Worm (Caenorhabditis elegans): Measurements from ENCODE around the gene C14A11.2.

The C14A11.2 gene

ce11 chrX:2819747-2820146 lies 16.8 kb downstream of the C14A11.2 start:
- TF ChIP-seq drap-1 (GFP tag; optimal IDR thresholded peaks at IDR 0.05) (no peak), mab-5 (tag; optimal IDR thresholded peaks at IDR 0.05) (no peak)

ce11 chrX:2820148-2820547 lies 17.2 kb downstream of the C14A11.2 start, which contains the start of gene tsp-6:
tsp-6 (plus strand) TSS chrX:2820448.
- TF ChIP-seq pha-4 (tag; optimal IDR thresholded peaks at IDR 0.05), result no peak
- TF ChIP-seq sptf-1 (tag; optimal IDR thresholded peaks at IDR 0.05), result no peak
- no peak for TF ChIP-seq blmp-1 (tag; optimal IDR thresholded peaks at IDR 0.05)
- no peak for TF ChIP-seq nhr-28 (tag; optimal IDR thresholded peaks at IDR 0.05)
- no peak for TF ChIP-seq mls-2 (tag; optimal IDR thresholded peaks at IDR 0.05)
- no peak for TF ChIP-seq elt-1 (tag; optimal IDR thresholded peaks at IDR 0.05; ENCODE audit: borderline replicate concordance, insufficient read depth)
- no peak for TF ChIP-seq zip-8 (tag; optimal IDR thresholded peaks at IDR 0.05)
- no peak for TF ChIP-seq hlh-1 (tag; optimal IDR thresholded peaks at IDR 0.05)
- no peak for TF ChIP-seq flh-1 (GFP tag; optimal IDR thresholded peaks at IDR 0.05)
- TF ChIP-seq ceh-83 (GFP tag; optimal IDR thresholded peaks at IDR 0.05), result no peak
- no peak for TF ChIP-seq elt-3 (tag; optimal IDR thresholded peaks at IDR 0.05)
- TF ChIP-seq lsy-2 (tag; optimal IDR thresholded peaks at IDR 0.05), result no peak
- no peak for TF ChIP-seq ceh-43 (GFP tag; optimal IDR thresholded peaks at IDR 0.05)
- no peak for TF ChIP-seq M03D4.4 (tag; optimal IDR thresholded peaks at IDR 0.05)
- no peak for TF ChIP-seq ces-1 (GFP tag; optimal IDR thresholded peaks at IDR 0.05)
- no peak for TF ChIP-seq nhr-76 (tag; optimal IDR thresholded peaks at IDR 0.05)
- TF ChIP-seq drap-1 (GFP tag; optimal IDR thresholded peaks at IDR 0.05), result no peak

- TF ChIP-seq mep-1 (tag; optimal IDR thresholded peaks at IDR 0.05), result no peak
- TF ChIP-seq blmp-1 (tag; optimal IDR thresholded peaks at IDR 0.05), result no peak
- no peak for TF ChIP-seq ceh-43 (GFP tag; optimal IDR thresholded peaks at IDR 0.05)
Observed at ce11 chrX:2826337-2826736, 23.4 kb downstream of the C14A11.2 start.

- TF ChIP-seq snpc-4 (tag; optimal IDR thresholded peaks at IDR 0.05), result no peak
- no peak for TF ChIP-seq lin-32 (GFP tag; optimal IDR thresholded peaks at IDR 0.05)
- TF ChIP-seq tbx-8 (GFP tag; optimal IDR thresholded peaks at IDR 0.05), result no peak
Observed at ce11 chrX:2827702-2828182, 24.8 kb downstream of the C14A11.2 start, which contains the start of gene ssr-2. ssr-2 (minus strand) TSS chrX:2827752.

- TF ChIP-seq snpc-4 (tag; optimal IDR thresholded peaks at IDR 0.05) (no peak), elt-3 (tag; optimal IDR thresholded peaks at IDR 0.05) (no peak), hlh-1 (tag; optimal IDR thresholded peaks at IDR 0.05) (no peak), unc-39 (tag; optimal IDR thresholded peaks at IDR 0.05) (no peak), sem-2 (GFP tag; optimal IDR thresholded peaks at IDR 0.05) (no peak)
Observed at ce11 chrX:2836770-2837169, 33.9 kb downstream of the C14A11.2 start.

ce11 chrX:2837477-2837876 lies 34.6 kb downstream of the C14A11.2 start:
- TF ChIP-seq unc-39 (tag; optimal IDR thresholded peaks at IDR 0.05) (no peak), blmp-1 (tag; optimal IDR thresholded peaks at IDR 0.05) (no peak), ham-2 (GFP tag; optimal IDR thresholded peaks at IDR 0.05) (no peak), elt-3 (tag; optimal IDR thresholded peaks at IDR 0.05) (no peak), drap-1 (GFP tag; optimal IDR thresholded peaks at IDR 0.05) (no peak), bed-3 (GFP tag; optimal IDR thresholded peaks at IDR 0.05) (no peak)

ce11 chrX:2838619-2839018 lies 35.7 kb downstream of the C14A11.2 start:
- no peak for TF ChIP-seq nhr-237 (tag; optimal IDR thresholded peaks at IDR 0.05)

- TF ChIP-seq nhr-2 (tag; optimal IDR thresholded peaks at IDR 0.05) (no peak), ceh-43 (GFP tag; optimal IDR thresholded peaks at IDR 0.05) (no peak), lin-13 (tag; optimal IDR thresholded peaks at IDR 0.05) (no peak), bed-3 (GFP tag; optimal IDR thresholded peaks at IDR 0.05) (no peak), nhr-28 (tag; optimal IDR thresholded peaks at IDR 0.05) (no peak), ceh-83 (GFP tag; optimal IDR thresholded peaks at IDR 0.05) (no peak), nhr-12 (tag; optimal IDR thresholded peaks at IDR 0.05) (no peak), unc-39 (tag; optimal IDR thresholded peaks at IDR 0.05) (no peak), M03D4.4 (tag; optimal IDR thresholded peaks at IDR 0.05) (no peak), sptf-1 (tag; optimal IDR thresholded peaks at IDR 0.05) (no peak), mep-1 (tag; optimal IDR thresholded peaks at IDR 0.05) (no peak), ham-2 (GFP tag; optimal IDR thresholded peaks at IDR 0.05) (no peak), cnd-1 (tag; optimal IDR thresholded peaks at IDR 0.05) (no peak), ces-1 (GFP tag; optimal IDR thresholded peaks at IDR 0.05) (no peak), ceh-39 (tag; optimal IDR thresholded peaks at IDR 0.05) (no peak), snpc-4 (tag; optimal IDR thresholded peaks at IDR 0.05) (no peak), lin-32 (GFP tag; optimal IDR thresholded peaks at IDR 0.05) (no peak)
Observed at ce11 chrX:2840287-2840686, 37.4 kb downstream of the C14A11.2 start, which contains the start of gene Y71H10B.1. Y71H10B.1 (minus strand) TSS chrX:2840292.

Data from whole organism, mixed stage, embryonic.